Fruit fly (Drosophila melanogaster): ENCODE data around the gene CG6865.

CG6865 gene

dm6 chr3L:18867521-18867920, 4.1 kb downstream of the CG6865 start, which contains the start of gene Dysb (continued):
- TF ChIP-seq CG17361 (GFP tag; IDR thresholded peaks at IDR 0.05) = peak; percentile 89
- no peak for TF ChIP-seq Gsc (GFP tag; IDR thresholded peaks at IDR 0.05)
- TF ChIP-seq Sry-δ (GFP tag; optimal IDR thresholded peaks at IDR 0.05) = no peak
- TF ChIP-seq Blimp-1 (GFP tag; optimal IDR thresholded peaks at IDR 0.05) = peak; percentile 88
- TF ChIP-seq CG4820 (GFP tag; optimal IDR thresholded peaks at IDR 0.05) = peak; percentile 63
- TF ChIP-seq nau (GFP tag; optimal IDR thresholded peaks at IDR 0.05) = peak; percentile 76
- TF ChIP-seq CG4328 (GFP tag; optimal IDR thresholded peaks at IDR 0.05) = peak; percentile 82
- TF ChIP-seq insv (GFP tag; optimal IDR thresholded peaks at IDR 0.05) = peak in 1 of 2 experiments; percentile 63
- TF ChIP-seq Six4 (GFP tag; optimal IDR thresholded peaks at IDR 0.05) = peak; percentile 72
- peak; percentile 75 for TF ChIP-seq CG3407 (GFP tag; optimal IDR thresholded peaks at IDR 0.05)
- peak; percentile 76 for TF ChIP-seq ind (GFP tag; optimal IDR thresholded peaks at IDR 0.05)
- peak; percentile 62 for TF ChIP-seq ems (GFP tag; optimal IDR thresholded peaks at IDR 0.05)
- peak; percentile 76 for TF ChIP-seq CG2889 (GFP tag; IDR thresholded peaks at IDR 0.05)
- TF ChIP-seq CG9932 (GFP tag; IDR thresholded peaks at IDR 0.05) = peak; percentile 92
- peak; percentile 12 for TF ChIP-seq CG3163 (GFP tag; optimal IDR thresholded peaks at IDR 0.05)
- TF ChIP-seq CG34422 (GFP tag; IDR thresholded peaks at IDR 0.05) = peak; percentile 89
- TF ChIP-seq CG15696 (tag; optimal IDR thresholded peaks at IDR 0.05) = peak; percentile 67
- TF ChIP-seq BEAF-32 (GFP tag; optimal IDR thresholded peaks at IDR 0.05) = no peak
- TF ChIP-seq CG11696 (GFP tag; IDR thresholded peaks at IDR 0.05) = peak; percentile 91
- TF ChIP-seq sisA (GFP tag; IDR thresholded peaks at IDR 0.05) = peak; percentile 85
- TF ChIP-seq CG4854 (GFP tag; optimal IDR thresholded peaks at IDR 0.05) = peak; percentile 17
- peak; percentile 37 for TF ChIP-seq stwl (tag; optimal IDR thresholded peaks at IDR 0.05)
- peak; percentile 66 for TF ChIP-seq Camta (GFP tag; optimal IDR thresholded peaks at IDR 0.05)
- TF ChIP-seq C15 (GFP tag; IDR thresholded peaks at IDR 0.05) = peak; percentile 70; the same call in 1 of the 3 replicates
- TF ChIP-seq Hand (GFP tag; optimal IDR thresholded peaks at IDR 0.05) = peak; percentile 81
- TF ChIP-seq Rx (GFP tag; IDR thresholded peaks at IDR 0.05) = peak; percentile 63
- peak; percentile 82 for TF ChIP-seq ap (GFP tag; IDR thresholded peaks at IDR 0.05)
- peak; percentile 21; the same call in 1 of the 2 replicates for TF ChIP-seq GATAe (GFP tag; conservative IDR thresholded peaks at IDR 0.05)
- peak; percentile 41 for TF ChIP-seq fd102C (GFP tag; optimal IDR thresholded peaks at IDR 0.05)
- TF ChIP-seq ab (GFP tag; optimal IDR thresholded peaks at IDR 0.05) = peak; percentile 50
- peak; percentile 64; the same call in 1 of the 2 replicates for TF ChIP-seq CG6272 (GFP tag; IDR thresholded peaks at IDR 0.05)
- peak; percentile 88 for TF ChIP-seq CG2120 (GFP tag; optimal IDR thresholded peaks at IDR 0.05)
- peak; percentile 50 for TF ChIP-seq gcm2 (GFP tag; optimal IDR thresholded peaks at IDR 0.05)
- peak; percentile 44 for TF ChIP-seq CG12104 (GFP tag; optimal IDR thresholded peaks at IDR 0.05)
- peak; percentile 91 for TF ChIP-seq dmrt99B (tag; optimal IDR thresholded peaks at IDR 0.05)
- no peak for TF ChIP-seq CG15073 (GFP tag; optimal IDR thresholded peaks at IDR 0.05)
- peak; percentile 97 for TF ChIP-seq sens (GFP tag)
- peak; percentile 90 for TF ChIP-seq CG14441 (GFP tag; IDR thresholded peaks at IDR 0.05)
- TF ChIP-seq CG18599 (GFP tag; optimal IDR thresholded peaks at IDR 0.05) = peak; percentile 91
- TF ChIP-seq CG6765 (GFP tag; optimal IDR thresholded peaks at IDR 0.05) = peak; percentile 79
- TF ChIP-seq slp2 (GFP tag; optimal IDR thresholded peaks at IDR 0.05) = peak; percentile 51
- peak; percentile 88 for TF ChIP-seq CG10366 (GFP tag; IDR thresholded peaks at IDR 0.05)
- peak; percentile 22 for TF ChIP-seq Lhr (GFP tag; optimal IDR thresholded peaks at IDR 0.05)
- TF ChIP-seq CG18262 (tag; optimal IDR thresholded peaks at IDR 0.05) = peak; percentile 89
- TF ChIP-seq CG3726 (GFP tag; IDR thresholded peaks at IDR 0.05) = no peak
- TF ChIP-seq CG34224 (GFP tag; IDR thresholded peaks at IDR 0.05; ENCODE audit: partially characterized antibody) = peak; percentile 53
- TF ChIP-seq pho (GFP tag; optimal IDR thresholded peaks at IDR 0.05) = peak; percentile 61
- peak; percentile 87 for TF ChIP-seq nom (GFP tag; optimal IDR thresholded peaks at IDR 0.05)
- peak; percentile 81 for TF ChIP-seq fd3F (GFP tag; optimal IDR thresholded peaks at IDR 0.05)
- peak; percentile 92 for TF ChIP-seq Dek (tag; optimal IDR thresholded peaks at IDR 0.05)
- no peak for TF ChIP-seq ro (GFP tag; IDR thresholded peaks at IDR 0.05)
